Fruit fly (Drosophila melanogaster) whole organism, embryonic: ENCODE measurements around the gene CG4278.

Experiments
- Adf1 ChIP-seq: fragments of 200-800 bp; sonication (Bioruptor generic); IDR thresholded peaks from 2 replicates; pipeline ENCODE4 v1.3.6; 2022; ENCODE audit warnings: missing biosample characterization, missing genetic modification characterization
- B-H2 ChIP-seq: fragments of 200-800 bp; sonication (Bioruptor generic); optimal IDR thresholded peaks from 2 replicates; lab custom pipeline; 2018; ENCODE audit warnings: missing biosample characterization, mild to moderate bottlenecking, missing genetic modification characterization
- BEAF-32 ChIP-seq: fragments of 200-800 bp; sonication (Bioruptor generic); optimal IDR thresholded peaks from 3 replicates; lab custom pipeline; 2017; ENCODE audit warnings: missing biosample characterization, missing genetic modification characterization, mild to moderate bottlenecking, moderate library complexity, missing genetic modification reagents
- CG10431 ChIP-seq: fragments of 200-800 bp; sonication (Bioruptor generic); optimal IDR thresholded peaks from 3 replicates; lab custom pipeline; 2018; ENCODE audit warnings: missing biosample characterization, mild to moderate bottlenecking, missing genetic modification characterization
- CG10959 ChIP-seq: fragments of 200-800 bp; sonication (Bioruptor generic); IDR thresholded peaks from 2 replicates; pipeline ENCODE4 v1.3.6; 2022; ENCODE audit warnings: missing biosample characterization, missing genetic modification characterization
- CG11560 ChIP-seq: fragments of 200-800 bp; sonication (Bioruptor generic); IDR thresholded peaks from 3 replicates; pipeline ENCODE4 v1.3.6; 2022; ENCODE audit warnings: missing biosample characterization, missing genetic modification characterization
- CG31365 ChIP-seq: fragments of 200-800 bp; sonication (Bioruptor generic); optimal IDR thresholded peaks from 2 replicates; lab custom pipeline; 2018; ENCODE audit warnings: missing biosample characterization, mild to moderate bottlenecking, missing genetic modification characterization
- CG3407 ChIP-seq: fragments of 200-800 bp; sonication (Bioruptor generic); optimal IDR thresholded peaks from 2 replicates; lab custom pipeline; 2018; ENCODE audit warnings: missing biosample characterization, mild to moderate bottlenecking, missing genetic modification characterization
- CG4820 ChIP-seq: fragments of 200-800 bp; sonication (Bioruptor generic); optimal IDR thresholded peaks from 3 replicates; lab custom pipeline; 2016; ENCODE audit warnings: missing biosample characterization, missing genetic modification characterization
- CG6254 ChIP-seq: fragments of 200-800 bp; sonication (Bioruptor generic); optimal IDR thresholded peaks from 3 replicates; lab custom pipeline; 2017; ENCODE audit warnings: mild to moderate bottlenecking, missing biosample characterization, missing genetic modification reagents, missing genetic modification characterization
- CG6689 ChIP-seq: fragments of 200-800 bp; sonication (Bioruptor generic); IDR thresholded peaks from 2 replicates; pipeline ENCODE4 v1.3.6; 2022; ENCODE audit warnings: missing biosample characterization, missing genetic modification characterization
- CG7357 ChIP-seq: fragments of 200-800 bp; sonication (Bioruptor generic); IDR thresholded peaks from 3 replicates; pipeline ENCODE4 v1.3.6; 2022; ENCODE audit warnings: missing biosample characterization, missing genetic modification characterization
- CG7556 ChIP-seq: fragments of 200-800 bp; sonication (Bioruptor generic); optimal IDR thresholded peaks from 2 replicates; lab custom pipeline; 2017; ENCODE audit warnings: missing biosample characterization, mild to moderate bottlenecking, missing genetic modification characterization
- CG7745 ChIP-seq: fragments of 200-800 bp; sonication (Bioruptor generic); optimal IDR thresholded peaks from 2 replicates; lab custom pipeline; 2018; ENCODE audit warnings: missing biosample characterization, mild to moderate bottlenecking, missing genetic modification characterization, moderate library complexity
- CG8478 ChIP-seq: fragments of >200 bp; optimal IDR thresholded peaks from 2 replicates; lab custom pipeline; 2018
- CG9215 ChIP-seq: fragments of 200-800 bp; sonication (Bioruptor generic); IDR thresholded peaks from 2 replicates; pipeline ENCODE4 v1.3.6; 2022; ENCODE audit warnings: missing biosample characterization, missing genetic modification characterization
- CG9437 ChIP-seq: fragments of 200-800 bp; sonication (Bioruptor generic); optimal IDR thresholded peaks from 2 replicates; lab custom pipeline; 2018; ENCODE audit warnings: missing biosample characterization, mild to moderate bottlenecking, missing genetic modification characterization
- CG9727 ChIP-seq: fragments of 200-800 bp; sonication (Bioruptor generic); optimal IDR thresholded peaks from 3 replicates; lab custom pipeline; 2017; ENCODE audit warnings: missing biosample characterization, mild to moderate bottlenecking, missing genetic modification characterization
- Doc2 ChIP-seq: fragments of 200-800 bp; sonication (Bioruptor generic); IDR thresholded peaks from 2 replicates; pipeline ENCODE4 v1.3.6; 2022; ENCODE audit warnings: missing biosample characterization, missing genetic modification characterization
- Ets97D ChIP-seq: fragments of 200-800 bp; sonication (Bioruptor generic); optimal IDR thresholded peaks from 3 replicates; lab custom pipeline; 2016; ENCODE audit warnings: missing biosample characterization, missing genetic modification characterization
- H15 ChIP-seq: fragments of 200-800 bp; sonication (Bioruptor generic); IDR thresholded peaks from 3 replicates; pipeline ENCODE4 v1.3.6; 2022; ENCODE audit warnings: missing biosample characterization, missing genetic modification characterization
- H2.0 ChIP-seq: fragments of 200-800 bp; sonication (Bioruptor generic); IDR thresholded peaks from 2 replicates; pipeline ENCODE4 v1.3.6; 2022; ENCODE audit warnings: missing biosample characterization, missing genetic modification characterization
- Hsf ChIP-seq: fragments of 200-800 bp; sonication (Bioruptor generic); optimal IDR thresholded peaks from 3 replicates; lab custom pipeline; 2016; ENCODE audit warnings: missing biosample characterization, missing genetic modification characterization
- Meics ChIP-seq: fragments of 200-800 bp; sonication (Bioruptor generic); optimal IDR thresholded peaks from 2 replicates; lab custom pipeline; 2017; ENCODE audit warnings: missing biosample characterization, mild to moderate bottlenecking, missing genetic modification characterization
- Nf-YC ChIP-seq: fragments of 200-800 bp; optimal IDR thresholded peaks from 3 replicates; lab custom pipeline; 2019; ENCODE audit warnings: missing biosample characterization, mild to moderate bottlenecking, missing genetic modification characterization, moderate library complexity
- Opbp ChIP-seq: fragments of 200-800 bp; sonication (Bioruptor generic); IDR thresholded peaks from 3 replicates; pipeline ENCODE4 v1.3.6; 2022; ENCODE audit warnings: missing biosample characterization, missing genetic modification characterization; ENCODE audit not compliant: partially characterized antibody
- Optix ChIP-seq: fragments of 200-800 bp; sonication (Bioruptor generic); IDR thresholded peaks from 3 replicates; pipeline ENCODE4 v1.3.6; 2022; ENCODE audit warnings: missing biosample characterization, missing genetic modification characterization
- Ravus ChIP-seq: fragments of 200-800 bp; sonication (Bioruptor generic); IDR thresholded peaks from 2 replicates; pipeline ENCODE4 v1.3.6; 2022; ENCODE audit warnings: missing biosample characterization, missing genetic modification characterization
- ab ChIP-seq: fragments of 200-800 bp; sonication (Bioruptor generic); optimal IDR thresholded peaks from 2 replicates; lab custom pipeline; 2016; ENCODE audit warnings: missing biosample characterization, missing genetic modification characterization
- bowl ChIP-seq: fragments of 200-800 bp; sonication (Bioruptor generic); IDR thresholded peaks from 2 replicates; pipeline ENCODE4 v1.3.6; 2022; ENCODE audit warnings: missing biosample characterization, missing genetic modification characterization
- dmrt99B ChIP-seq: fragments of 200-800 bp; sonication (Bioruptor generic); optimal IDR thresholded peaks from 2 replicates; lab custom pipeline; 2018; ENCODE audit warnings: missing biosample characterization, mild to moderate bottlenecking, missing genetic modification characterization, moderate library complexity
- esg ChIP-seq: fragments of 200-800 bp; sonication (Bioruptor generic); conservative IDR thresholded peaks from 2 replicates; pipeline ENCODE4 v1.3.6; 2022; ENCODE audit warnings: missing biosample characterization, missing genetic modification characterization
- gfzf ChIP-seq: fragments of 200-800 bp; sonication (Bioruptor generic); optimal IDR thresholded peaks from 2 replicates; lab custom pipeline; 2016; ENCODE audit warnings: missing biosample characterization, mild to moderate bottlenecking, missing genetic modification characterization, moderate library complexity
- insv ChIP-seq, 2 experiments: fragments of 200-800 bp; sonication (Bioruptor generic); optimal IDR thresholded peaks; 3 replicates each; lab custom pipeline; 2016 to 2018; ENCODE audit warnings: missing biosample characterization in 2 of 2, missing genetic modification characterization in 2 of 2
- lbe ChIP-seq: fragments of 200-800 bp; sonication (Bioruptor generic); optimal IDR thresholded peaks from 2 replicates; lab custom pipeline; 2016; ENCODE audit warnings: missing biosample characterization, mild to moderate bottlenecking, missing genetic modification characterization
- lola ChIP-seq, 3 experiments: fragments of >200 bp in 2 of 3; fragments of 200-800 bp in 1 of 3; sonication (Bioruptor generic) in 1 of 3; optimal IDR thresholded peaks; 2 replicates each; lab custom pipeline; 2017 to 2019; ENCODE audit warnings: missing biosample characterization in 3 of 3, missing genetic modification characterization in 3 of 3, mild to moderate bottlenecking in 1 of 3, moderate library complexity in 1 of 3
- luna ChIP-seq: fragments of 200-800 bp; sonication (Bioruptor generic); optimal IDR thresholded peaks from 2 replicates; lab custom pipeline; 2016; ENCODE audit warnings: missing biosample characterization, missing genetic modification characterization
- nerfin-1 ChIP-seq: fragments of 200-800 bp; sonication (Bioruptor generic); optimal IDR thresholded peaks from 3 replicates; lab custom pipeline; 2019; ENCODE audit warnings: missing biosample characterization, mild to moderate bottlenecking, missing genetic modification characterization, moderate library complexity
- otp ChIP-seq: fragments of 200-800 bp; sonication (Bioruptor generic); IDR thresholded peaks from 3 replicates; pipeline ENCODE4, ENCODE4 v1.3.6; 2022; ENCODE audit warnings: missing biosample characterization, missing genetic modification characterization
- pum ChIP-seq: fragments of 200-800 bp; sonication (Bioruptor generic); optimal IDR thresholded peaks from 2 replicates; lab custom pipeline; 2016; ENCODE audit warnings: missing biosample characterization, missing genetic modification characterization
- sens ChIP-seq: fragments of 200-800 bp; sonication (Bioruptor generic); peaks from one replicate; lab custom pipeline; 2016; ENCODE audit warnings: missing biosample characterization, missing genetic modification characterization
- shn ChIP-seq: fragments of 200-800 bp; sonication (Bioruptor generic); optimal IDR thresholded peaks from 3 replicates; lab custom pipeline; 2016; ENCODE audit warnings: missing biosample characterization, missing genetic modification characterization
- stwl ChIP-seq: fragments of 200-800 bp; sonication (Bioruptor generic); optimal IDR thresholded peaks from 3 replicates; lab custom pipeline; 2018; ENCODE audit warnings: missing biosample characterization, mild to moderate bottlenecking, missing genetic modification characterization, moderate library complexity
- tap ChIP-seq: fragments of 200-800 bp; optimal IDR thresholded peaks from 3 replicates; lab custom pipeline; 2019; ENCODE audit warnings: missing biosample characterization, mild to moderate bottlenecking, missing genetic modification characterization, moderate library complexity
- tgo ChIP-seq: fragments of 200-800 bp; sonication (Bioruptor generic); IDR thresholded peaks from 3 replicates; pipeline ENCODE4 v1.3.6; 2022; ENCODE audit warnings: missing biosample characterization, missing genetic modification characterization
- ttk ChIP-seq: fragments of 200-800 bp; sonication (Bioruptor generic); IDR thresholded peaks from 2 replicates; pipeline ENCODE4 v2.1.2; 2022; ENCODE audit warnings: missing biosample characterization, missing genetic modification characterization
- usp ChIP-seq: fragments of >200 bp; optimal IDR thresholded peaks from 2 replicates; lab custom pipeline; 2017; ENCODE audit warnings: missing biosample characterization, missing genetic modification characterization
- vfl ChIP-seq: fragments of 200-800 bp; sonication (Bioruptor generic); optimal IDR thresholded peaks from 2 replicates; lab custom pipeline; 2016; ENCODE audit warnings: missing biosample characterization, missing genetic modification characterization
- zen2 ChIP-seq: fragments of 200-800 bp; sonication (Bioruptor generic); IDR thresholded peaks from 3 replicates; pipeline ENCODE4 v1.3.6; 2022; ENCODE audit warnings: missing biosample characterization, missing genetic modification characterization; ENCODE audit not compliant: partially characterized antibody

CG4278 gene

DNA sequence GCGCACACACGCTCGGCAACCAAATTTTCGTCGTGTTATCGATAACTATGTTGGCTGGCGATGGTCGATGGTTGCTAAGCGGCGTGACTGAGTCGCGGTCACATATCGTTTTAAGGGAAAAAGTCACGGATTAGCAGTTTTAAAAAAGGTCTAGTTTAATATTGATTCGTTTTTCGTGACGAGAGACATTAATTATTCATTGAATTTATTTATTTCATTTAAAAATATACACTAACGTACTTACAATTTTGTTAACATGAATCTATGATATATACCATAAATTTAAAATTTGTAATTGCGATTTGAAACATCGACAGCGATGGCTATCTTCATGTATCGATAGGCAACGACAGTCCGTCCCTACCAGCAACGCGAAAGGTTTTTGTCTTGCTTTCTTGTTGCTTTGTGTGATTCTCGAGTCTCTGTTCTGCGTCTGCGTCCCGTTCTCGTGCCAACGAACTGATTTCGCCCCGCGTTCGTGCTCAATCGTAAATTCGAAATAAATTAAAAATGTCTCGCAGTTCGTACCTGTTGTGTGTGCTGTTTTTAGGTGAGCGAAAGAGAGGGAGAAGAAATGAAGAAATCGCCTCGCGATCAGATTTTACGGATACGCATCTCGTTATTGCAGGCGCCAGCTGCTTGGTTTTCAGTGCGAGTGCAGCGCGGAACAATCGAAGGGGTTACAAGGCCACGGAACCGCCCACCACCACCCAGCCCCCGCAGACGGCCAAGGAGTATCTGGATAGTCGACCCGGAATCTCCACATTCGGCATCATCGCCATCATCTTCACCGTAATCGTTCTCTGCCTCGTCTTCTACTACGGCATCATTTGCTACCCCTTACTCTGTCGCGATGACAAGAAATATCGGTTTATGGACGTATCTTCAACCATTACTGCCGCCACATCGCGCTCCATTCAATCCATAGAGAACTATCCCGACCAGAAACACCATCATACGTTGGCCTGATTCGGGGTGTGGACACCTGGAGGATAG, 26.0 kb downstream of the CG4278 start, which contains the start of the genes Hyls1, chif and CG4455 (continued):
- TF ChIP-seq Nf-YC (tag; lab: Kevin White, UChicago) (peak; percentile 64), tap (tag; lab: Kevin White, UChicago) (peak; percentile 11), lola (GFP tag; optimal IDR thresholded peaks at IDR 0.05; lab: Kevin White, UChicago) (peak in 1 of 3 experiments; percentile 31), CG10431 (GFP tag; lab: Kevin White, UChicago) (no peak), BEAF-32 (GFP tag; lab: Kevin White, UChicago) (peak; percentile 96), CG11560 (no peak), insv (GFP tag; optimal IDR thresholded peaks at IDR 0.05; lab: Kevin White, UChicago) (no peak), stwl (tag; lab: Kevin White, UChicago) (peak; percentile 71), B-H2 (GFP tag; lab: Kevin White, UChicago) (peak; percentile 58), CG7556 (GFP tag; lab: Kevin White, UChicago) (no peak), dmrt99B (tag; lab: Kevin White, UChicago) (peak; percentile 17), CG31365 (tag; lab: Kevin White, UChicago) (no peak), usp (no peak), lbe (GFP tag; lab: Kevin White, UChicago) (peak; percentile 58), CG9215 (GFP tag; lab: Robert Waterston, UW) (peak; percentile 57), pum (GFP tag; lab: Kevin White, UChicago) (no peak), Doc2 (no peak), CG10959 (GFP tag; lab: Robert Waterston, UW) (no peak), bowl (GFP tag; lab: Robert Waterston, UW) (no peak), nerfin-1 (tag; lab: Kevin White, UChicago) (peak; percentile 2), CG4820 (no peak), CG3407 (GFP tag; lab: Kevin White, UChicago) (peak; percentile 5), shn (GFP tag; lab: Kevin White, UChicago) (no peak), Adf1 (GFP tag; lab: Robert Waterston, UW) (no peak), zen2 (GFP tag; lab: Robert Waterston, UW) (peak; percentile 54; the same call in 1 of the 3 replicates), ab (GFP tag; lab: Kevin White, UChicago) (no peak), luna (GFP tag; lab: Kevin White, UChicago) (no peak), Opbp (GFP tag; lab: Robert Waterston, UW) (peak; percentile 85), CG6689 (no peak), Meics (peak; percentile 46), CG8478 (lab: Kevin White, UChicago) (no peak), otp (GFP tag; lab: Robert Waterston, UW) (no peak), esg (no peak), Ravus (GFP tag; lab: Robert Waterston, UW) (no peak), vfl (GFP tag; lab: Kevin White, UChicago) (no peak), CG7357 (GFP tag; lab: Robert Waterston, UW) (no peak), Ets97D (peak; percentile 26), ttk (GFP tag; lab: Robert Waterston, UW) (no peak), sens (GFP tag; lab: Kevin White, UChicago) (peak; percentile 74), CG9437 (GFP tag; lab: Kevin White, UChicago) (peak; percentile 14), Optix (GFP tag; lab: Robert Waterston, UW) (no peak), gfzf (GFP tag; lab: Kevin White, UChicago) (peak; percentile 13), CG9727 (GFP tag; lab: Kevin White, UChicago) (peak; percentile 66), CG7745 (tag; lab: Kevin White, UChicago) (no peak), Hsf (GFP tag; lab: Kevin White, UChicago) (no peak), CG6254 (GFP tag; lab: Kevin White, UChicago) (peak; percentile 53), H15 (GFP tag; lab: Robert Waterston, UW) (no peak), H2.0 (GFP tag; lab: Robert Waterston, UW) (no peak), tgo (GFP tag; lab: Robert Waterston, UW) (0 out of 3 replicates have a peak, but pooled peaks have one; percentile 16)
